Fruit fly (Drosophila melanogaster) whole organism, wandering third instar larva: ENCODE measurements around the gene CG44153.

Source experiments
- Abd-B ChIP-seq: fragments of >200 bp; optimal IDR thresholded peaks from 2 replicates; lab custom pipeline; 2017; ENCODE audit warnings: missing biosample characterization, missing genetic modification characterization
- CG32264 ChIP-seq: fragments of 200-800 bp; sonication (Bioruptor generic); optimal IDR thresholded peaks from 2 replicates; lab custom pipeline; 2016; ENCODE audit warnings: missing biosample characterization, missing genetic modification characterization
- CG9705 ChIP-seq: fragments of 200-800 bp; sonication (Bioruptor generic); optimal IDR thresholded peaks from 2 replicates; lab custom pipeline; 2018; ENCODE audit warnings: missing biosample characterization, mild to moderate bottlenecking, missing genetic modification characterization
- CrebA ChIP-seq: fragments of 200-800 bp; sonication (Bioruptor generic); optimal IDR thresholded peaks from 2 replicates; lab custom pipeline; 2016; ENCODE audit warnings: missing biosample characterization, mild to moderate bottlenecking, missing genetic modification characterization, borderline replicate concordance
- Dfd ChIP-seq: fragments of >200 bp; optimal IDR thresholded peaks from 2 replicates; lab custom pipeline; 2017; ENCODE audit warnings: missing biosample characterization, missing genetic modification characterization
- Dif ChIP-seq: fragments of 200-275, 200-300 bp; sonication (Bioruptor generic); optimal IDR thresholded peaks from 2 replicates; lab custom pipeline; 2018; ENCODE audit warnings: missing biosample characterization, missing genetic modification characterization; ENCODE audit not compliant: partially characterized antibody
- GATAd ChIP-seq: sonication (Bioruptor generic); optimal IDR thresholded peaks from 2 replicates; lab custom pipeline; 2016; ENCODE audit warnings: missing biosample characterization, missing genetic modification characterization
- HLH106 ChIP-seq: fragments of 200-800 bp; optimal IDR thresholded peaks from 3 replicates; lab custom pipeline; 2019; ENCODE audit warnings: missing biosample characterization, mild to moderate bottlenecking, missing genetic modification characterization, moderate library complexity
- Hnf4 ChIP-seq: fragments of 200-800 bp; sonication (Bioruptor generic); optimal IDR thresholded peaks from 2 replicates; lab custom pipeline; 2016; ENCODE audit warnings: missing biosample characterization, mild to moderate bottlenecking, missing genetic modification characterization
- Hr78 ChIP-seq: fragments of >200 bp; optimal IDR thresholded peaks from 2 replicates; lab custom pipeline; 2017; ENCODE audit warnings: missing biosample characterization, missing genetic modification characterization
- Hr83 ChIP-seq: fragments of 200-300 bp; sonication (Bioruptor generic); optimal IDR thresholded peaks from 2 replicates; lab custom pipeline; 2016; ENCODE audit warnings: missing biosample characterization, mild to moderate bottlenecking, missing genetic modification characterization, moderate library complexity; ENCODE audit not compliant: poor library complexity, severe bottlenecking
- Jra ChIP-seq: sonication (Bioruptor generic); optimal IDR thresholded peaks from 2 replicates; lab custom pipeline; 2016; ENCODE audit warnings: missing biosample characterization, missing genetic modification characterization
- Mio ChIP-seq: sonication (Bioruptor generic); optimal IDR thresholded peaks from 2 replicates; lab custom pipeline; 2016; ENCODE audit warnings: missing biosample characterization, missing genetic modification characterization
- Myc ChIP-seq: fragments of >200 bp; optimal IDR thresholded peaks from 2 replicates; lab custom pipeline; 2017
- N ChIP-seq: fragments of >200 bp; optimal IDR thresholded peaks from 2 replicates; lab custom pipeline; 2018; ENCODE audit warnings: missing biosample characterization, missing external identifiers, missing genetic modification characterization
- OdsH ChIP-seq: fragments of 200-800 bp; sonication (Bioruptor generic); optimal IDR thresholded peaks from 2 replicates; lab custom pipeline; 2016; ENCODE audit warnings: missing biosample characterization, mild to moderate bottlenecking, missing genetic modification characterization
- Rel ChIP-seq, 2 experiments: fragments of 200-800 bp; sonication (Bioruptor generic) in 1 of 2; optimal IDR thresholded peaks; 2 replicates in 1 of 2; 3 replicates in 1 of 2; lab custom pipeline; 2016 to 2019; ENCODE audit warnings: mild to moderate bottlenecking in 2 of 2, missing biosample characterization in 2 of 2, missing genetic modification characterization in 2 of 2, moderate library complexity in 1 of 2
- Sp1 ChIP-seq: fragments of 200-800 bp; sonication (Bioruptor generic); optimal IDR thresholded peaks from 3 replicates; lab custom pipeline; 2019; ENCODE audit warnings: missing biosample characterization, mild to moderate bottlenecking, missing genetic modification characterization, moderate library complexity
- Vsx2 ChIP-seq: fragments of 200-300, 225-300 bp; sonication (Bioruptor generic); optimal IDR thresholded peaks from 2 replicates; lab custom pipeline; 2018; ENCODE audit warnings: missing biosample characterization, missing genetic modification characterization; ENCODE audit not compliant: partially characterized antibody
- br ChIP-seq: fragments of 200-800 bp; sonication (Bioruptor generic); optimal IDR thresholded peaks from 2 replicates; lab custom pipeline; 2016; ENCODE audit warnings: missing biosample characterization, missing genetic modification characterization
- brk ChIP-seq: fragments of 200-800 bp; sonication (Bioruptor generic); optimal IDR thresholded peaks from 2 replicates; lab custom pipeline; 2016; ENCODE audit warnings: missing biosample characterization, mild to moderate bottlenecking, missing genetic modification characterization
- dl ChIP-seq, 2 experiments: fragments of 175-275, 200-275 bp in 1 of 2; fragments of 200-275 bp in 1 of 2; sonication (Bioruptor generic); optimal IDR thresholded peaks; lab custom pipeline; 2018; ENCODE audit warnings: mild to moderate bottlenecking in 2 of 2, missing biosample characterization in 2 of 2, missing genetic modification characterization in 2 of 2, moderate library complexity in 2 of 2; ENCODE audit not compliant: partially characterized antibody in 2 of 2, insufficient read depth in 1 of 2
- dmrt93B ChIP-seq: fragments of 200-800 bp; sonication (Bioruptor generic); optimal IDR thresholded peaks from 2 replicates; lab custom pipeline; 2018; ENCODE audit warnings: missing biosample characterization, mild to moderate bottlenecking, missing genetic modification characterization
- dsf ChIP-seq: sonication (Bioruptor generic); optimal IDR thresholded peaks from 2 replicates; lab custom pipeline; 2016; ENCODE audit warnings: missing biosample characterization, missing genetic modification characterization, borderline replicate concordance
- ey ChIP-seq: fragments of 200-800 bp; sonication (Bioruptor generic); optimal IDR thresholded peaks from 2 replicates; lab custom pipeline; 2016; ENCODE audit warnings: missing biosample characterization, missing genetic modification characterization
- foxo ChIP-seq, 2 experiments: fragments of 200-800 bp; sonication (Bioruptor generic); optimal IDR thresholded peaks; 2 replicates in 1 of 2; 3 replicates in 1 of 2; lab custom pipeline; 2016 to 2017; ENCODE audit warnings: missing biosample characterization in 2 of 2, missing genetic modification characterization in 2 of 2
- fru ChIP-seq: fragments of 200-800 bp; sonication (Bioruptor generic); optimal IDR thresholded peaks from 3 replicates; lab custom pipeline; 2016; ENCODE audit warnings: missing biosample characterization, mild to moderate bottlenecking, missing genetic modification characterization
- h ChIP-seq: fragments of 200-800 bp; sonication (Bioruptor generic); optimal IDR thresholded peaks from 3 replicates; lab custom pipeline; 2016; ENCODE audit warnings: missing biosample characterization, mild to moderate bottlenecking, missing genetic modification characterization
- jim ChIP-seq: fragments of 175-275, 200-325 bp; sonication (Bioruptor generic); optimal IDR thresholded peaks from 2 replicates; lab custom pipeline; 2016; ENCODE audit warnings: missing biosample characterization, mild to moderate bottlenecking, missing genetic modification characterization
- lola ChIP-seq: fragments of >200 bp; optimal IDR thresholded peaks from 2 replicates; lab custom pipeline; 2017; ENCODE audit warnings: missing biosample characterization, missing genetic modification characterization
- pan ChIP-seq: fragments of >200 bp; optimal IDR thresholded peaks from 2 replicates; lab custom pipeline; 2017
- psq ChIP-seq: fragments of 200-800 bp; sonication (Bioruptor generic); optimal IDR thresholded peaks from 3 replicates; lab custom pipeline; 2017; ENCODE audit warnings: missing biosample characterization, mild to moderate bottlenecking, missing genetic modification characterization, moderate library complexity
- rgr ChIP-seq: fragments of 200-800 bp; sonication (Bioruptor generic); optimal IDR thresholded peaks from 3 replicates; lab custom pipeline; 2016; ENCODE audit warnings: missing biosample characterization, mild to moderate bottlenecking, missing genetic modification characterization
- sage ChIP-seq: fragments of 200-800 bp; sonication (Bioruptor generic); optimal IDR thresholded peaks from 2 replicates; lab custom pipeline; 2016; ENCODE audit warnings: missing biosample characterization, mild to moderate bottlenecking, missing genetic modification characterization
- sv ChIP-seq: fragments of 200-800 bp; sonication (Bioruptor generic); optimal IDR thresholded peaks from 3 replicates; lab custom pipeline; 2016; ENCODE audit warnings: missing biosample characterization, missing genetic modification characterization
- tai ChIP-seq: sonication (Bioruptor generic); optimal IDR thresholded peaks from 2 replicates; lab custom pipeline; 2016; ENCODE audit warnings: missing biosample characterization, missing genetic modification characterization
- usp ChIP-seq: fragments of >200 bp; optimal IDR thresholded peaks from 2 replicates; lab custom pipeline; 2017; ENCODE audit warnings: missing biosample characterization, missing genetic modification characterization
- woc ChIP-seq: sonication (Bioruptor generic); optimal IDR thresholded peaks from 2 replicates; lab custom pipeline; 2016; ENCODE audit warnings: missing biosample characterization, mild to moderate bottlenecking, missing genetic modification characterization

CG44153 gene

DNA sequence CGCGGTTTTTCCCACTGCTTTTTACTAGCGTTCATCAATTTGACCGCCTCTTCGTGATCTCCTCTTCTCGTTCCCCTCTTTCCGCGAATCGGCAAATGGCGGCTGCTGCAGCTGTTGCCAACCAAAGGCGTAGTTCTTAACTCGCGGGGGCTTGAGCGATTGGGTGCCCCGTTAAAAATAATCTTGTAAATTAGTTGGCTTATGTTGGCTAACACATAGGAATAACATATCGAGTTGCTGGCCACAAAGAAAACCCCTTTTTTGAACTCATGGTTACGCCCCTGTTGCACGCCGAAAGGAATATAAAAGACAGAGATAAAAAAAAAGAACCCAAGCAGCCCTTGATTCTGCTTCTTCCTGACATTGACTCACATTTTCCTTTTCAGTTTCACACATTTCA lies 122.8 kb downstream of the CG44153 start:
- TF ChIP-seq h (GFP tag; lab: Kevin White, UChicago) (peak; percentile 96), Rel (GFP tag; optimal IDR thresholded peaks at IDR 0.05; lab: Kevin White, UChicago) (peak; percentile 61), Rel (tag; optimal IDR thresholded peaks at IDR 0.05; lab: Kevin White, UChicago) (peak; percentile 83), GATAd (GFP tag; lab: Kevin White, UChicago) (peak; percentile 77), Mio (GFP tag; lab: Kevin White, UChicago) (peak; percentile 69), foxo (GFP tag; optimal IDR thresholded peaks at IDR 0.05; lab: Kevin White, UChicago) (peak; percentile 79 to 97), brk (GFP tag; lab: Kevin White, UChicago) (peak; percentile 82), woc (GFP tag; lab: Kevin White, UChicago) (peak; percentile 91), br (peak; percentile 96), dsf (GFP tag; lab: Kevin White, UChicago) (peak; percentile 85), Hnf4 (GFP tag; lab: Kevin White, UChicago) (peak; percentile 94), CrebA (peak; percentile 83), CG32264 (GFP tag; lab: Kevin White, UChicago) (peak; percentile 91), CG9705 (GFP tag; lab: Kevin White, UChicago) (peak; percentile 92), psq (GFP tag; lab: Kevin White, UChicago) (peak; percentile 96), jim (GFP tag; lab: Kevin White, UChicago) (peak; percentile 38), N (GFP tag; lab: Kevin White, UChicago) (no peak), Sp1 (GFP tag; lab: Kevin White, UChicago) (peak; percentile 95), Jra (GFP tag; lab: Kevin White, UChicago) (peak; percentile 87), rgr (peak; percentile 96), Dif (no peak), ey (GFP tag; lab: Kevin White, UChicago) (peak; percentile 95), sage (GFP tag; lab: Kevin White, UChicago) (peak; percentile 95), fru (GFP tag; lab: Kevin White, UChicago) (peak; percentile 96), OdsH (GFP tag; lab: Kevin White, UChicago) (peak; percentile 95), HLH106 (tag; lab: Kevin White, UChicago) (peak; percentile 98), lola (GFP tag; lab: Kevin White, UChicago) (no peak), dl (GFP tag; optimal IDR thresholded peaks at IDR 0.05; lab: Kevin White, UChicago; ENCODE audit: insufficient read depth in 1 of 2, partially characterized antibody in 2 of 2) (no peak), Hr83 (GFP tag; lab: Kevin White, UChicago) (peak; percentile 93), Abd-B (no peak), sv (GFP tag; lab: Kevin White, UChicago) (no peak), dmrt93B (peak; percentile 95), Vsx2 (GFP tag; lab: Kevin White, UChicago) (no peak), tai (GFP tag; lab: Kevin White, UChicago) (peak; percentile 94), Myc (no peak)

DNA sequence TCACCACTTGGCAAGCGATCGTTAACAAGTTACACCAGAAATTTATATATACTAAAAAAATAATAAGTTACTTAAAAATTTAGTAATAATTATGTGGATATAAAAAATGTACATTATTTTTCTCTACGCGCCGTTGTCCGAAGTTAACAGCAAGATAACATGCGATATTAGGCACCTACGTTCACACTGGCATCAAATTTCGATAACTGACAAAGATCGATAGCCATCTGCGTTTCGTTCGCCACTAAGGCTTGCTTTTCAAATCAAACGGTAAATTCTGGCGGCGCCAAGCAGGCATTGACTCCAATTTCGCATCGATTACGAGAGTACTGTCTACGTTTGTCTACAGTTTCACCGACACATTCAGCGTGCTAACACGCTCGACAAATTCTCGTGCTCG lies 123.4 kb downstream of the CG44153 start, which contains the start of gene Pen:
Pen (plus strand) TSS at position 196 of the 400 bp plus-strand sequence.
- TF ChIP-seq ey (GFP tag; lab: Kevin White, UChicago): no peak
- no peak for TF ChIP-seq sv (GFP tag; lab: Kevin White, UChicago)
- TF ChIP-seq CG9705 (GFP tag; lab: Kevin White, UChicago): no peak
- TF ChIP-seq Dfd (GFP tag; lab: Kevin White, UChicago): no peak
- TF ChIP-seq h (GFP tag; lab: Kevin White, UChicago): no peak
- TF ChIP-seq pan (lab: Kevin White, UChicago): no peak
- no peak for TF ChIP-seq Dif
- TF ChIP-seq sage (GFP tag; lab: Kevin White, UChicago): no peak
- TF ChIP-seq Myc: no peak
- no peak for TF ChIP-seq tai (GFP tag; lab: Kevin White, UChicago)
- no peak for TF ChIP-seq Jra (GFP tag; lab: Kevin White, UChicago)
- TF ChIP-seq dl (GFP tag; optimal IDR thresholded peaks at IDR 0.05; lab: Kevin White, UChicago; ENCODE audit: insufficient read depth in 1 of 2, partially characterized antibody in 2 of 2): no peak
- no peak for TF ChIP-seq jim (GFP tag; lab: Kevin White, UChicago)
- no peak for TF ChIP-seq Hr78 (GFP tag; lab: Kevin White, UChicago)
- no peak for TF ChIP-seq Rel (GFP tag; optimal IDR thresholded peaks at IDR 0.05; lab: Kevin White, UChicago)
- TF ChIP-seq Rel (tag; optimal IDR thresholded peaks at IDR 0.05; lab: Kevin White, UChicago): no peak
- TF ChIP-seq fru (GFP tag; lab: Kevin White, UChicago): no peak
- TF ChIP-seq Sp1 (GFP tag; lab: Kevin White, UChicago): no peak
- TF ChIP-seq usp (GFP tag; lab: Kevin White, UChicago): no peak
